Fruit fly (Drosophila melanogaster): Measurements from ENCODE around the gene CG31642.
A peak's percentile ranks its signal among the peaks of the same experiment; 100 is the strongest.

CG31642 gene

dm6 chr2L:6124815-6125214 lies 6.5 kb downstream of the CG31642 start, which contains the start of gene Arpc4 (continued):
- TF ChIP-seq CoRest (tag; optimal IDR thresholded peaks at IDR 0.05): peak; percentile 55
- TF ChIP-seq CkIIα-i1 (GFP tag; IDR thresholded peaks at IDR 0.05): no peak
- peak; percentile 33 for TF ChIP-seq CG13775 (GFP tag; optimal IDR thresholded peaks at IDR 0.05)
- TF ChIP-seq Abd-B (GFP tag; optimal IDR thresholded peaks at IDR 0.05): peak; percentile 15
- no peak for TF ChIP-seq sug (tag; optimal IDR thresholded peaks at IDR 0.05)
- TF ChIP-seq CG2889 (GFP tag; IDR thresholded peaks at IDR 0.05): peak; percentile 91
- TF ChIP-seq CG14441 (GFP tag; IDR thresholded peaks at IDR 0.05): no peak
- TF ChIP-seq Ada2b (GFP tag; IDR thresholded peaks at IDR 0.05): peak; percentile 84
- peak; percentile 54 for TF ChIP-seq CG13624 (GFP tag; optimal IDR thresholded peaks at IDR 0.05)
- TF ChIP-seq fd102C (GFP tag; optimal IDR thresholded peaks at IDR 0.05): no peak
- TF ChIP-seq CG12071 (GFP tag; optimal IDR thresholded peaks at IDR 0.05): no peak
- TF ChIP-seq sens (GFP tag): peak; percentile 82
- TF ChIP-seq CG10267 (tag; optimal IDR thresholded peaks at IDR 0.05): peak; percentile 63
- TF ChIP-seq CG16813 (GFP tag; IDR thresholded peaks at IDR 0.05; ENCODE audit: partially characterized antibody): no peak
- no peak for TF ChIP-seq fru (optimal IDR thresholded peaks at IDR 0.05)
- TF ChIP-seq tgo (GFP tag; IDR thresholded peaks at IDR 0.05): peak; percentile 74; the same call in 2 of the 3 replicates
- TF ChIP-seq mld (GFP tag; IDR thresholded peaks at IDR 0.05; ENCODE audit: partially characterized antibody): no peak
- TF ChIP-seq Myb (GFP tag; optimal IDR thresholded peaks at IDR 0.05): peak; percentile 60
- no peak for TF ChIP-seq CG5245 (GFP tag; optimal IDR thresholded peaks at IDR 0.05)
- TF ChIP-seq CG7928 (GFP tag; optimal IDR thresholded peaks at IDR 0.05): peak; percentile 71
- peak; percentile 61 for TF ChIP-seq HLH54F (GFP tag; optimal IDR thresholded peaks at IDR 0.05)
- peak; percentile 68 for TF ChIP-seq Hmr (GFP tag; optimal IDR thresholded peaks at IDR 0.05)
- TF ChIP-seq slp2 (GFP tag; optimal IDR thresholded peaks at IDR 0.05): no peak
- no peak for TF ChIP-seq CG6254 (GFP tag; optimal IDR thresholded peaks at IDR 0.05)
- TF ChIP-seq Taf1 (GFP tag; IDR thresholded peaks at IDR 0.05): no peak
- peak; percentile 72 for TF ChIP-seq CG14710 (tag; optimal IDR thresholded peaks at IDR 0.05)
- TF ChIP-seq CG33557 (GFP tag; optimal IDR thresholded peaks at IDR 0.05): no peak
- no peak for TF ChIP-seq z (GFP tag; IDR thresholded peaks at IDR 0.05)
- peak; percentile 38 for TF ChIP-seq pnt (GFP tag; optimal IDR thresholded peaks at IDR 0.05)
- TF ChIP-seq CG1233 (GFP tag; optimal IDR thresholded peaks at IDR 0.05): peak; percentile 13
- TF ChIP-seq Dbx (GFP tag; IDR thresholded peaks at IDR 0.05): peak; percentile 77
- no peak for TF ChIP-seq wek (GFP tag; optimal IDR thresholded peaks at IDR 0.05)
- no peak for TF ChIP-seq CG15011 (GFP tag; optimal IDR thresholded peaks at IDR 0.05)
- no peak for TF ChIP-seq ab (GFP tag; optimal IDR thresholded peaks at IDR 0.05)
- no peak for TF ChIP-seq CG18476 (GFP tag; optimal IDR thresholded peaks at IDR 0.05)
- no peak for TF ChIP-seq CG6175 (GFP tag; IDR thresholded peaks at IDR 0.05)
- no peak for TF ChIP-seq CG10321 (GFP tag; IDR thresholded peaks at IDR 0.05)
- TF ChIP-seq ato (GFP tag; IDR thresholded peaks at IDR 0.05; ENCODE audit: partially characterized antibody): no peak
- TF ChIP-seq Ets65A (GFP tag): peak; percentile 90
- no peak for TF ChIP-seq sima (GFP tag; optimal IDR thresholded peaks at IDR 0.05)
- TF ChIP-seq CG31388 (GFP tag; optimal IDR thresholded peaks at IDR 0.05): no peak
- TF ChIP-seq CG3065 (GFP tag; optimal IDR thresholded peaks at IDR 0.05): no peak
- peak; percentile 92 for TF ChIP-seq Med (GFP tag)
- no peak for TF ChIP-seq trh (GFP tag; optimal IDR thresholded peaks at IDR 0.05)
- TF ChIP-seq D19A (tag; optimal IDR thresholded peaks at IDR 0.05): peak; percentile 10
- no peak for TF ChIP-seq tll (GFP tag; optimal IDR thresholded peaks at IDR 0.05)
- peak; percentile 46 for TF ChIP-seq Adf1 (GFP tag; IDR thresholded peaks at IDR 0.05)
- TF ChIP-seq Trl (optimal IDR thresholded peaks at IDR 0.05): no peak
- peak; percentile 54 for TF ChIP-seq Trl (GFP tag; optimal IDR thresholded peaks at IDR 0.05)
- peak; percentile 35 for TF ChIP-seq Asciz (GFP tag; optimal IDR thresholded peaks at IDR 0.05)
- peak; percentile 48; the same call in 1 of the 2 replicates for TF ChIP-seq cas (GFP tag; IDR thresholded peaks at IDR 0.05)
- peak; percentile 18 for TF ChIP-seq Hmx (GFP tag; optimal IDR thresholded peaks at IDR 0.05)
- TF ChIP-seq hth (optimal IDR thresholded peaks at IDR 0.05): no peak

Measured in whole organism, embryonic.